Worm (Caenorhabditis elegans): Measurements from ENCODE around the gene F32A5.8.

DNA sequence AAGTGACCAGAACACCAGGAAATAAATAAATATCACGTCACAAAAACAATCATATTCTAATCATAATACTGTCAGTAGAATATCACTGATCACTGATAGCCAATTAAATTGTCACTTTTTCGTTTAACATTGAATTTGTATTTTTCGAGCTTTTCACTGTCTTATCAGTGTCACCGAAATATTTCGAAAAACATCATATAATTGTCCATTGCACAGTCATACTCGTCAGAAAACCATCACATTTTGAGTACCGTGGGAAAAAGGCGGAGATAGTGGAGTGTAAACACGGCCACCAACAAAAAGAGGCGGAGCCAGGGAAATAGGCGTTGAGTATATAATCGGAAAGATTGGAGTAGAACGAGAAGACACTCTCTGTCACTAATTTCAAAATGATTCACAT, 21.3 kb downstream of the F32A5.8 start:
- TF ChIP-seq sdc-2 (tag; optimal IDR thresholded peaks at IDR 0.05) (no peak), hlh-15 (tag; optimal IDR thresholded peaks at IDR 0.05) (no peak), madf-2 (tag; optimal IDR thresholded peaks at IDR 0.05) (no peak)
